Worm (Caenorhabditis elegans) whole organism, mixed stage, embryonic: ENCODE measurements around the gene C18D4.6.

Experiments used
- M03D4.4 ChIP-seq: sonication (generic microtip); optimal IDR thresholded peaks from 2 replicates; lab custom pipeline; 2017; ENCODE audit warnings: mild to moderate bottlenecking, missing genetic modification characterization, missing compliant biosample characterization
- blmp-1 ChIP-seq: fragments of 150-350 bp; optimal IDR thresholded peaks from 2 replicates; lab custom pipeline; 2014; ENCODE audit warnings: missing biosample characterization, missing genetic modification characterization
- ceh-39 ChIP-seq: fragments of 150-350 bp; optimal IDR thresholded peaks from 2 replicates; lab custom pipeline; 2014; ENCODE audit warnings: missing biosample characterization, missing genetic modification characterization
- ceh-43 ChIP-seq: fragments of 200-800 bp; sonication (Bioruptor generic); optimal IDR thresholded peaks from 2 replicates; lab custom pipeline; 2018; ENCODE audit warnings: mild to moderate bottlenecking, missing genetic modification characterization, moderate library complexity, missing compliant biosample characterization
- ceh-83 ChIP-seq: fragments of 200-800 bp; sonication (Bioruptor generic); optimal IDR thresholded peaks from 2 replicates; lab custom pipeline; 2018; ENCODE audit warnings: mild to moderate bottlenecking, missing genetic modification characterization, missing compliant biosample characterization
- cnd-1 ChIP-seq: fragments of 200-800 bp; sonication (Bioruptor generic); optimal IDR thresholded peaks from 2 replicates; lab custom pipeline; 2018; ENCODE audit warnings: mild to moderate bottlenecking, missing genetic modification characterization, missing compliant biosample characterization
- drap-1 ChIP-seq: fragments of 200-800 bp; sonication (Bioruptor generic); optimal IDR thresholded peaks from 3 replicates; lab custom pipeline; 2018; ENCODE audit warnings: mild to moderate bottlenecking, missing genetic modification characterization, missing compliant biosample characterization
- elt-1 ChIP-seq: sonication (generic microtip); optimal IDR thresholded peaks from 2 replicates; lab custom pipeline; 2017; ENCODE audit warnings: missing genetic modification characterization, mild to moderate bottlenecking, missing compliant biosample characterization, antibody characterized with exemption, moderate library complexity, borderline replicate concordance; ENCODE audit not compliant: insufficient read depth
- flh-1 ChIP-seq: fragments of 200-800 bp; sonication (Bioruptor generic); optimal IDR thresholded peaks from 2 replicates; lab custom pipeline; 2018; ENCODE audit warnings: mild to moderate bottlenecking, missing genetic modification characterization, moderate library complexity, missing compliant biosample characterization
- ham-2 ChIP-seq: fragments of 200-800 bp; sonication (Bioruptor generic); optimal IDR thresholded peaks from 2 replicates; lab custom pipeline; 2018; ENCODE audit warnings: mild to moderate bottlenecking, missing genetic modification characterization, missing compliant biosample characterization
- lin-13 ChIP-seq: fragments of 150-350 bp; optimal IDR thresholded peaks from 2 replicates; lab custom pipeline; 2014; ENCODE audit warnings: missing biosample characterization, missing genetic modification characterization
- lin-32 ChIP-seq: fragments of 200-800 bp; sonication (Bioruptor generic); optimal IDR thresholded peaks from 2 replicates; lab custom pipeline; 2018; ENCODE audit warnings: mild to moderate bottlenecking, missing genetic modification characterization, missing compliant biosample characterization
- lsy-2 ChIP-seq: fragments of 150-350 bp; optimal IDR thresholded peaks from 2 replicates; lab custom pipeline; 2014; ENCODE audit warnings: missing biosample characterization, missing genetic modification characterization
- mab-5 ChIP-seq: fragments of 150-350 bp; optimal IDR thresholded peaks from 2 replicates; lab custom pipeline; 2014; ENCODE audit warnings: missing biosample characterization, missing genetic modification characterization
- mep-1 ChIP-seq: fragments of 150-350 bp; optimal IDR thresholded peaks from 2 replicates; lab custom pipeline; 2017; ENCODE audit warnings: missing biosample characterization, missing genetic modification reagents, missing genetic modification characterization, inconsistent platforms
- mls-2 ChIP-seq: sonication (generic microtip); optimal IDR thresholded peaks from 2 replicates; lab custom pipeline; 2016; ENCODE audit warnings: mild to moderate bottlenecking, missing genetic modification characterization, moderate library complexity, missing compliant biosample characterization
- nhr-12 ChIP-seq: fragments of 150-350 bp; optimal IDR thresholded peaks from 2 replicates; lab custom pipeline; 2014; ENCODE audit warnings: missing biosample characterization, missing genetic modification characterization
- nhr-28 ChIP-seq: fragments of 150-350 bp; optimal IDR thresholded peaks from 2 replicates; lab custom pipeline; 2014; ENCODE audit warnings: missing biosample characterization, missing genetic modification characterization
- nhr-76 ChIP-seq: sonication (generic microtip); optimal IDR thresholded peaks from 2 replicates; lab custom pipeline; 2017; ENCODE audit warnings: missing biosample characterization, missing genetic modification characterization
- pha-4 ChIP-seq: fragments of 150-350 bp; optimal IDR thresholded peaks from 2 replicates; lab custom pipeline; 2018; ENCODE audit warnings: missing biosample characterization, missing genetic modification reagents, missing genetic modification characterization
- sem-2 ChIP-seq: fragments of 200-800 bp; sonication (Bioruptor generic); optimal IDR thresholded peaks from 2 replicates; lab custom pipeline; 2018; ENCODE audit warnings: mild to moderate bottlenecking, missing genetic modification characterization, missing compliant biosample characterization
- snpc-4 ChIP-seq: fragments of 150-350 bp; optimal IDR thresholded peaks from 2 replicates; lab custom pipeline; 2014; ENCODE audit warnings: missing biosample characterization, missing genetic modification characterization
- tbx-8 ChIP-seq: fragments of 200-800 bp; sonication (Bioruptor generic); optimal IDR thresholded peaks from 2 replicates; lab custom pipeline; 2018; ENCODE audit warnings: mild to moderate bottlenecking, missing genetic modification characterization, moderate library complexity, missing compliant biosample characterization
- unc-39 ChIP-seq: fragments of 150-350 bp; optimal IDR thresholded peaks from 2 replicates; lab custom pipeline; 2014; ENCODE audit warnings: missing biosample characterization, missing genetic modification characterization
- unc-62 ChIP-seq: fragments of 150-350 bp; optimal IDR thresholded peaks from 2 replicates; lab custom pipeline; 2014; ENCODE audit warnings: missing biosample characterization, missing genetic modification reagents, missing genetic modification characterization
- zip-8 ChIP-seq: fragments of 150-350 bp; optimal IDR thresholded peaks from 2 replicates; lab custom pipeline; 2014; ENCODE audit warnings: missing biosample characterization, missing genetic modification characterization
- ztf-11 ChIP-seq: fragments of 150-350 bp; optimal IDR thresholded peaks from 2 replicates; lab custom pipeline; 2014; ENCODE audit warnings: missing biosample characterization, missing genetic modification characterization

The C18D4.6 gene

DNA sequence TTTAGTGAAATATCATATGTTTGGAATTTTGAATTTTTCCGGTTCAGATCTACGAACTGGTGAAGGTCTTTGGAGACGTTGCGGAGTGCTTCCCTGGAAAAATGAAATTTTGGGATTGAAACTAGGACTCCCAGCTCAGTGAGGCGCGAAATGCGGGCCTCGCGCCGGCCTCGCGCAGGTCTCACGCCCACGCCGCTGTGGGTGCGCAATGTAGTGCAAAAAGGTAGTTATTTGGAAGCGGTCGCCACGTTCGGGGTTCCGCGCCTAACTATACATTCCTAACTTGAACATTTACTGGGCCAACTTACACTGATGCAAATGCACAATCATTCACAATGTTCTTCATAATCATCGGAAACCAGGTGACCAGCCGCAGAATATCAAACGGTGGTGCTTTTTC lies 38.1 kb downstream of the C18D4.6 start:
- TF ChIP-seq snpc-4: no peak
- TF ChIP-seq nhr-28 (tag; lab: Kevin White, UChicago): no peak
- TF ChIP-seq cnd-1: no peak

DNA sequence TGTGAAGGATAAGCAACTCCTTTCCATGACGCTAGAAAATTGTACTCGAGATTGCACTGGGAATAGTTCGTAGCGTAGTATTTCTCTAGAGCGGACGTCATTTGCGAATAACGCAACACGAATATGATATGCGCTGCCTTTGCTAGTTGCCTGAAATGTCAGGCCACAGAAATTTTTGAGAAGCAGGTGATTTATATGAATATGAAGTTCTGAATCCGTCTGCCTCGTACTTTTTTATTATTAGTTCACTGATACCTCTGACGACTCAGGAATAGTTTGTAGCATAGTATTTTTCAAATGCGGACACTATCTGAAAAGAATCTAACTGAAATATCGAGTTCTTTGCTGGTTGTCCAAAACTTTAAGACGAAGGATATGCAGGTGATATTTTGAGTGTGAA lies 42.1 kb downstream of the C18D4.6 start, which contains the start of gene srh-118:
Gene srh-118, minus strand, starts transcription at position 101 of the 400 bp plus-strand sequence.
- TF ChIP-seq ham-2 (GFP tag; lab: Kevin White, UChicago) (no peak), ztf-11 (tag; lab: Kevin White, UChicago) (no peak), zip-8 (tag; lab: Kevin White, UChicago) (no peak), pha-4 (tag; lab: Kevin White, UChicago) (no peak), snpc-4 (no peak), elt-1 (no peak), unc-62 (no peak), flh-1 (GFP tag; lab: Kevin White, UChicago) (no peak), sem-2 (GFP tag; lab: Kevin White, UChicago) (no peak), ceh-39 (tag; lab: Kevin White, UChicago) (no peak), lsy-2 (tag; lab: Kevin White, UChicago) (no peak), nhr-28 (tag; lab: Kevin White, UChicago) (no peak), mab-5 (no peak)

DNA sequence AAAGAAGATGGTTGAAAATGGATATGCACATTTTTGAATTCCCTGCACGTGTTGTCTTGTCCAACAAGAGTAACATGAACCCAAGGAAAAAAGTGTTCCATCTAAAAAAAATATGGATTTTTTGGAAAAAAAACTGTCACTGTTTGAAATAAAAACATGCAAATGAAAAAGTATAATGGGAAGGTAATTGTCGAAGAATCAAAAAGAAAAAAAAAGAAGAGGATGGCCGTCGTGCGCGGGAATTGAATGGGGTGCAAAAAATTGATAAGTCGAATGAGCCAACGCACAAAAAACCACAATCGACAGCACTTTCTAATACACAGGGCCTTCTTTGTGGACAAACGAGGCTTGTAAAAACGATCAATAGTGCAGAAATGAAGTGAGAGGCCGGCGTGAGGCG lies 44.4 kb downstream of the C18D4.6 start, which contains the start of gene fbxa-102:
Gene fbxa-102, minus strand, starts transcription at position 101 of the 400 bp plus-strand sequence.
- TF ChIP-seq mep-1 (tag; lab: Kevin White, UChicago) (no peak), lin-13 (tag; lab: Kevin White, UChicago) (no peak), ceh-43 (GFP tag; lab: Kevin White, UChicago) (no peak), lin-32 (GFP tag; lab: Kevin White, UChicago) (no peak), elt-1 (no peak), mab-5 (no peak), mls-2 (tag; lab: Kevin White, UChicago) (no peak), unc-62 (no peak), snpc-4 (no peak), tbx-8 (GFP tag; lab: Kevin White, UChicago) (no peak), M03D4.4 (tag; lab: Kevin White, UChicago) (no peak), blmp-1 (no peak), drap-1 (GFP tag; lab: Kevin White, UChicago) (no peak), flh-1 (GFP tag; lab: Kevin White, UChicago) (no peak), lsy-2 (tag; lab: Kevin White, UChicago) (no peak), nhr-76 (tag; lab: Kevin White, UChicago) (no peak), ceh-83 (GFP tag; lab: Kevin White, UChicago) (no peak), nhr-28 (tag; lab: Kevin White, UChicago) (no peak), ham-2 (GFP tag; lab: Kevin White, UChicago) (no peak)
- TF ChIP-seq, all 35 proteins: peak for 0

DNA sequence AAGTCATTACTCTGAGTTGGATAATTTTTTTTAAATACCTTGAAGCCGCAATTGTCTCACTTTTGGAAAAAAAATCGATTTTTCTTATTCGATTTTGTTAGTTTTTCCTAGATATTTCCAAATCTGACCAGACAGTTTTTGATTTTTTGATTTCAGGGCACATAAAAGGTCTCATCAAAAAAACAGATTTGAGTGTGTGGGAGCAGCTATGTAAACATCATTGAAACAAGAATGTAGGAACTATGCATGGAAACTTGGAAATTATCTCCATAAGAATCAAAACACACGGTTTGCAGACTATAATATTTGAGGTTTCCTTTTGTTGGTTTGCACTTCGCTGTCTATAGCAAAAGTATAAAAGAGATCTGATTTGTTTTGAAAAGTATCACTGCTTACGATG lies 52.1 kb downstream of the C18D4.6 start, which contains the start of gene scl-24:
Gene scl-24, plus strand, starts transcription at position 301 of the 400 bp plus-strand sequence.
- TF ChIP-seq ztf-11 (tag; lab: Kevin White, UChicago) (no peak), elt-1 (no peak), lsy-2 (tag; lab: Kevin White, UChicago) (no peak), tbx-8 (GFP tag; lab: Kevin White, UChicago) (no peak), unc-39 (tag; lab: Kevin White, UChicago) (no peak), blmp-1 (no peak), nhr-12 (no peak), nhr-28 (tag; lab: Kevin White, UChicago) (no peak), flh-1 (GFP tag; lab: Kevin White, UChicago) (no peak)
